Worm (Caenorhabditis elegans): Measurements from ENCODE around the gene R74.8.

The R74.8 gene

ce11 chrIII:4170903-4171377, 35.1 kb upstream of the R74.8 start, which contains the start of the genes rnf-121 and C16C10.4 (continued):
- TF ChIP-seq C16A3.4 (tag; optimal IDR thresholded peaks at IDR 0.05) (peak; percentile 58), fos-1 (tag; optimal IDR thresholded peaks at IDR 0.05) (no peak), hpl-2 (GFP tag; optimal IDR thresholded peaks at IDR 0.05) (peak; percentile 89), lin-13 (GFP tag; optimal IDR thresholded peaks at IDR 0.05) (no peak), zip-4 (GFP tag; optimal IDR thresholded peaks at IDR 0.05) (no peak), Y116A8C.19 (tag; optimal IDR thresholded peaks at IDR 0.05; ENCODE audit: borderline replicate concordance) (no peak), nhr-47 (tag; optimal IDR thresholded peaks at IDR 0.05) (peak; percentile 76), mep-1 (tag; optimal IDR thresholded peaks at IDR 0.05) (peak; percentile 74), zag-1 (tag; optimal IDR thresholded peaks at IDR 0.05) (no peak), nhr-28 (tag; optimal IDR thresholded peaks at IDR 0.05) (no peak), blmp-1 (tag; optimal IDR thresholded peaks at IDR 0.05) (no peak), jun-1 (tag; optimal IDR thresholded peaks at IDR 0.05) (peak; percentile 45), ceh-88 (GFP tag; IDR thresholded peaks at IDR 0.05) (no peak), unc-86 (tag; optimal IDR thresholded peaks at IDR 0.05) (peak; percentile 42), snpc-4 (tag; optimal IDR thresholded peaks at IDR 0.05) (peak; percentile 75), dpl-1 (GFP tag; optimal IDR thresholded peaks at IDR 0.05) (peak; percentile 48 to 72 (median 70)), pax-3 (tag; optimal IDR thresholded peaks at IDR 0.05) (no peak), nhr-85 (tag) (peak; percentile 81), elt-3 (tag; optimal IDR thresholded peaks at IDR 0.05) (peak in 1 of 6 experiments; percentile 50), rnt-1 (tag; optimal IDR thresholded peaks at IDR 0.05) (peak; percentile 88), aly-2 (tag; optimal IDR thresholded peaks at IDR 0.05) (peak; percentile 67), ama-1 (optimal IDR thresholded peaks at IDR 0.05) (no peak), ets-5 (GFP tag; IDR thresholded peaks at IDR 0.05) (no peak)

- TF ChIP-seq C34B4.2 (tag; optimal IDR thresholded peaks at IDR 0.05) (no peak), nhr-12 (tag; optimal IDR thresholded peaks at IDR 0.05) (no peak), isw-1 (GFP tag; IDR thresholded peaks at IDR 0.05) (no peak)
Measured at ce11 chrIII:4172210-4172609, 33.9 kb upstream of the R74.8 start.

- no peak for TF ChIP-seq jun-1 (tag; optimal IDR thresholded peaks at IDR 0.05)
- no peak for TF ChIP-seq unc-86 (tag; optimal IDR thresholded peaks at IDR 0.05)
- no peak for TF ChIP-seq nhr-237 (tag; optimal IDR thresholded peaks at IDR 0.05)
- no peak for TF ChIP-seq nhr-84 (tag; optimal IDR thresholded peaks at IDR 0.05)
- TF ChIP-seq C04F5.9 (tag; optimal IDR thresholded peaks at IDR 0.05), result no peak
- TF ChIP-seq blmp-1 (tag; optimal IDR thresholded peaks at IDR 0.05), result no peak
- TF ChIP-seq dsc-1 (tag; optimal IDR thresholded peaks at IDR 0.05), result no peak
- no peak for TF ChIP-seq hpl-2 (GFP tag; optimal IDR thresholded peaks at IDR 0.05)
- TF ChIP-seq sox-4 (tag; optimal IDR thresholded peaks at IDR 0.05), result no peak
- no peak for TF ChIP-seq nhr-85 (tag)
- TF ChIP-seq swsn-7 (tag; optimal IDR thresholded peaks at IDR 0.05), result no peak
- TF ChIP-seq ceh-90 (tag; optimal IDR thresholded peaks at IDR 0.05), result no peak
- no peak for TF ChIP-seq mdl-1 (tag; optimal IDR thresholded peaks at IDR 0.05)
- TF ChIP-seq nhr-19 (GFP tag; conservative IDR thresholded peaks at IDR 0.05), result no peak
- TF ChIP-seq ceh-8 (GFP tag; optimal IDR thresholded peaks at IDR 0.05), result no peak
- no peak for TF ChIP-seq nhr-76 (tag; optimal IDR thresholded peaks at IDR 0.05)
- no peak for TF ChIP-seq snpc-4 (tag; optimal IDR thresholded peaks at IDR 0.05)
- TF ChIP-seq unc-98 (GFP tag; IDR thresholded peaks at IDR 0.05), result no peak
Measured at ce11 chrIII:4175489-4175888, 30.6 kb upstream of the R74.8 start.

- TF ChIP-seq zag-1 (tag; optimal IDR thresholded peaks at IDR 0.05), result no peak
- TF ChIP-seq efl-1 (optimal IDR thresholded peaks at IDR 0.05), result peak in 1 of 2 experiments; percentile 58
- TF ChIP-seq efl-1 (GFP tag; optimal IDR thresholded peaks at IDR 0.05 in 1 of 2), result no peak
Measured at ce11 chrIII:4176109-4176596, 29.9 kb upstream of the R74.8 start, which contains the start of the genes hrde-1 and C16C10.13. Gene hrde-1 (minus strand): TSS chrIII:4176159. Gene C16C10.13 (plus strand): TSS chrIII:4176440.
